Fruit fly (Drosophila melanogaster) whole organism, wandering third instar larva: Measurements from ENCODE around the gene CG17597.

ENCODE experiments used
- Abd-B ChIP-seq: fragments of >200 bp; optimal IDR thresholded peaks from 2 replicates; lab custom pipeline; 2017; ENCODE audit warnings: missing biosample characterization, missing genetic modification characterization
- CG32264 ChIP-seq: fragments of 200-800 bp; sonication (Bioruptor generic); optimal IDR thresholded peaks from 2 replicates; lab custom pipeline; 2016; ENCODE audit warnings: missing biosample characterization, missing genetic modification characterization
- CG9705 ChIP-seq: fragments of 200-800 bp; sonication (Bioruptor generic); optimal IDR thresholded peaks from 2 replicates; lab custom pipeline; 2018; ENCODE audit warnings: missing biosample characterization, mild to moderate bottlenecking, missing genetic modification characterization
- CrebA ChIP-seq: fragments of 200-800 bp; sonication (Bioruptor generic); optimal IDR thresholded peaks from 2 replicates; lab custom pipeline; 2016; ENCODE audit warnings: missing biosample characterization, mild to moderate bottlenecking, missing genetic modification characterization, borderline replicate concordance
- Dfd ChIP-seq: fragments of >200 bp; optimal IDR thresholded peaks from 2 replicates; lab custom pipeline; 2017; ENCODE audit warnings: missing biosample characterization, missing genetic modification characterization
- Dif ChIP-seq: fragments of 200-275, 200-300 bp; sonication (Bioruptor generic); optimal IDR thresholded peaks from 2 replicates; lab custom pipeline; 2018; ENCODE audit warnings: missing biosample characterization, missing genetic modification characterization; ENCODE audit not compliant: partially characterized antibody
- GATAd ChIP-seq: sonication (Bioruptor generic); optimal IDR thresholded peaks from 2 replicates; lab custom pipeline; 2016; ENCODE audit warnings: missing biosample characterization, missing genetic modification characterization
- HLH106 ChIP-seq: fragments of 200-800 bp; optimal IDR thresholded peaks from 3 replicates; lab custom pipeline; 2019; ENCODE audit warnings: missing biosample characterization, mild to moderate bottlenecking, missing genetic modification characterization, moderate library complexity
- Hnf4 ChIP-seq: fragments of 200-800 bp; sonication (Bioruptor generic); optimal IDR thresholded peaks from 2 replicates; lab custom pipeline; 2016; ENCODE audit warnings: missing biosample characterization, mild to moderate bottlenecking, missing genetic modification characterization
- Hr78 ChIP-seq: fragments of >200 bp; optimal IDR thresholded peaks from 2 replicates; lab custom pipeline; 2017; ENCODE audit warnings: missing biosample characterization, missing genetic modification characterization
- Hr83 ChIP-seq: fragments of 200-300 bp; sonication (Bioruptor generic); optimal IDR thresholded peaks from 2 replicates; lab custom pipeline; 2016; ENCODE audit warnings: missing biosample characterization, mild to moderate bottlenecking, missing genetic modification characterization, moderate library complexity; ENCODE audit not compliant: poor library complexity, severe bottlenecking
- Jra ChIP-seq: sonication (Bioruptor generic); optimal IDR thresholded peaks from 2 replicates; lab custom pipeline; 2016; ENCODE audit warnings: missing biosample characterization, missing genetic modification characterization
- Mio ChIP-seq: sonication (Bioruptor generic); optimal IDR thresholded peaks from 2 replicates; lab custom pipeline; 2016; ENCODE audit warnings: missing biosample characterization, missing genetic modification characterization
- Myc ChIP-seq: fragments of >200 bp; optimal IDR thresholded peaks from 2 replicates; lab custom pipeline; 2017
- N ChIP-seq: fragments of >200 bp; optimal IDR thresholded peaks from 2 replicates; lab custom pipeline; 2018; ENCODE audit warnings: missing biosample characterization, missing external identifiers, missing genetic modification characterization
- OdsH ChIP-seq: fragments of 200-800 bp; sonication (Bioruptor generic); optimal IDR thresholded peaks from 2 replicates; lab custom pipeline; 2016; ENCODE audit warnings: missing biosample characterization, mild to moderate bottlenecking, missing genetic modification characterization
- Rel ChIP-seq, 2 experiments: fragments of 200-800 bp; sonication (Bioruptor generic) in 1 of 2; optimal IDR thresholded peaks; 2 replicates in 1 of 2; 3 replicates in 1 of 2; lab custom pipeline; 2016 to 2019; ENCODE audit warnings: mild to moderate bottlenecking in 2 of 2, missing biosample characterization in 2 of 2, missing genetic modification characterization in 2 of 2, moderate library complexity in 1 of 2
- Sp1 ChIP-seq: fragments of 200-800 bp; sonication (Bioruptor generic); optimal IDR thresholded peaks from 3 replicates; lab custom pipeline; 2019; ENCODE audit warnings: missing biosample characterization, mild to moderate bottlenecking, missing genetic modification characterization, moderate library complexity
- Vsx2 ChIP-seq: fragments of 200-300, 225-300 bp; sonication (Bioruptor generic); optimal IDR thresholded peaks from 2 replicates; lab custom pipeline; 2018; ENCODE audit warnings: missing biosample characterization, missing genetic modification characterization; ENCODE audit not compliant: partially characterized antibody
- br ChIP-seq: fragments of 200-800 bp; sonication (Bioruptor generic); optimal IDR thresholded peaks from 2 replicates; lab custom pipeline; 2016; ENCODE audit warnings: missing biosample characterization, missing genetic modification characterization
- brk ChIP-seq: fragments of 200-800 bp; sonication (Bioruptor generic); optimal IDR thresholded peaks from 2 replicates; lab custom pipeline; 2016; ENCODE audit warnings: missing biosample characterization, mild to moderate bottlenecking, missing genetic modification characterization
- dl ChIP-seq, 2 experiments: fragments of 175-275, 200-275 bp in 1 of 2; fragments of 200-275 bp in 1 of 2; sonication (Bioruptor generic); optimal IDR thresholded peaks; lab custom pipeline; 2018; ENCODE audit warnings: mild to moderate bottlenecking in 2 of 2, missing biosample characterization in 2 of 2, missing genetic modification characterization in 2 of 2, moderate library complexity in 2 of 2; ENCODE audit not compliant: partially characterized antibody in 2 of 2, insufficient read depth in 1 of 2
- dmrt93B ChIP-seq: fragments of 200-800 bp; sonication (Bioruptor generic); optimal IDR thresholded peaks from 2 replicates; lab custom pipeline; 2018; ENCODE audit warnings: missing biosample characterization, mild to moderate bottlenecking, missing genetic modification characterization
- dsf ChIP-seq: sonication (Bioruptor generic); optimal IDR thresholded peaks from 2 replicates; lab custom pipeline; 2016; ENCODE audit warnings: missing biosample characterization, missing genetic modification characterization, borderline replicate concordance
- ey ChIP-seq: fragments of 200-800 bp; sonication (Bioruptor generic); optimal IDR thresholded peaks from 2 replicates; lab custom pipeline; 2016; ENCODE audit warnings: missing biosample characterization, missing genetic modification characterization
- foxo ChIP-seq, 2 experiments: fragments of 200-800 bp; sonication (Bioruptor generic); optimal IDR thresholded peaks; 2 replicates in 1 of 2; 3 replicates in 1 of 2; lab custom pipeline; 2016 to 2017; ENCODE audit warnings: missing biosample characterization in 2 of 2, missing genetic modification characterization in 2 of 2
- fru ChIP-seq: fragments of 200-800 bp; sonication (Bioruptor generic); optimal IDR thresholded peaks from 3 replicates; lab custom pipeline; 2016; ENCODE audit warnings: missing biosample characterization, mild to moderate bottlenecking, missing genetic modification characterization
- h ChIP-seq: fragments of 200-800 bp; sonication (Bioruptor generic); optimal IDR thresholded peaks from 3 replicates; lab custom pipeline; 2016; ENCODE audit warnings: missing biosample characterization, mild to moderate bottlenecking, missing genetic modification characterization
- jim ChIP-seq: fragments of 175-275, 200-325 bp; sonication (Bioruptor generic); optimal IDR thresholded peaks from 2 replicates; lab custom pipeline; 2016; ENCODE audit warnings: missing biosample characterization, mild to moderate bottlenecking, missing genetic modification characterization
- lola ChIP-seq: fragments of >200 bp; optimal IDR thresholded peaks from 2 replicates; lab custom pipeline; 2017; ENCODE audit warnings: missing biosample characterization, missing genetic modification characterization
- pan ChIP-seq: fragments of >200 bp; optimal IDR thresholded peaks from 2 replicates; lab custom pipeline; 2017
- psq ChIP-seq: fragments of 200-800 bp; sonication (Bioruptor generic); optimal IDR thresholded peaks from 3 replicates; lab custom pipeline; 2017; ENCODE audit warnings: missing biosample characterization, mild to moderate bottlenecking, missing genetic modification characterization, moderate library complexity
- rgr ChIP-seq: fragments of 200-800 bp; sonication (Bioruptor generic); optimal IDR thresholded peaks from 3 replicates; lab custom pipeline; 2016; ENCODE audit warnings: missing biosample characterization, mild to moderate bottlenecking, missing genetic modification characterization
- sage ChIP-seq: fragments of 200-800 bp; sonication (Bioruptor generic); optimal IDR thresholded peaks from 2 replicates; lab custom pipeline; 2016; ENCODE audit warnings: missing biosample characterization, mild to moderate bottlenecking, missing genetic modification characterization
- sv ChIP-seq: fragments of 200-800 bp; sonication (Bioruptor generic); optimal IDR thresholded peaks from 3 replicates; lab custom pipeline; 2016; ENCODE audit warnings: missing biosample characterization, missing genetic modification characterization
- tai ChIP-seq: sonication (Bioruptor generic); optimal IDR thresholded peaks from 2 replicates; lab custom pipeline; 2016; ENCODE audit warnings: missing biosample characterization, missing genetic modification characterization
- usp ChIP-seq: fragments of >200 bp; optimal IDR thresholded peaks from 2 replicates; lab custom pipeline; 2017; ENCODE audit warnings: missing biosample characterization, missing genetic modification characterization
- woc ChIP-seq: sonication (Bioruptor generic); optimal IDR thresholded peaks from 2 replicates; lab custom pipeline; 2016; ENCODE audit warnings: missing biosample characterization, mild to moderate bottlenecking, missing genetic modification characterization

Gene CG17597

DNA sequence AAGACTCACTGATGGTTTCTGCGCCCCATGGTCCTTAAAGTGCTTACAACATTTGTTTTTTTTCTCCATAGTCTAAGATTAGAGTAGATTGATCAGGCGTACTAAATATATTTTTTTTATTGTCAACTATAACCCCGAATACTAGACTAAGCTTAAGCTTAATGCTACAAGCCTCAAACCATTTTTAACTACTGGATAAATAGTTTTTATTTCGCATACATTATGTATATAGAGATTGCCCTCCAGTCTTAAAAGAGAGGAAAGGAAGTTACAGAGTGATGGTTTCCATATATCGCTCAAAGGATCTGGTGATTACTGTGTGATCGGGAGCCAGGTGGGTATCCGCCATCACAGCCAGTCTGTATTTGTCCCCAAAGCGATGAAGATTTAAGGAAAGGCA, 10.3 kb upstream of the CG17597 start, which contains the start of gene CG31752:
TSS of gene CG31752 (minus strand) at position 101 of the 400 bp plus-strand sequence.
- TF ChIP-seq pan (lab: Kevin White, UChicago) (no peak), Hr78 (GFP tag; lab: Kevin White, UChicago) (no peak), dmrt93B (GFP tag; lab: Kevin White, UChicago) (no peak), dl (GFP tag; optimal IDR thresholded peaks at IDR 0.05; lab: Kevin White, UChicago; ENCODE audit: insufficient read depth in 1 of 2, partially characterized antibody in 2 of 2) (no peak), ey (GFP tag; lab: Kevin White, UChicago) (no peak), rgr (no peak)

DNA sequence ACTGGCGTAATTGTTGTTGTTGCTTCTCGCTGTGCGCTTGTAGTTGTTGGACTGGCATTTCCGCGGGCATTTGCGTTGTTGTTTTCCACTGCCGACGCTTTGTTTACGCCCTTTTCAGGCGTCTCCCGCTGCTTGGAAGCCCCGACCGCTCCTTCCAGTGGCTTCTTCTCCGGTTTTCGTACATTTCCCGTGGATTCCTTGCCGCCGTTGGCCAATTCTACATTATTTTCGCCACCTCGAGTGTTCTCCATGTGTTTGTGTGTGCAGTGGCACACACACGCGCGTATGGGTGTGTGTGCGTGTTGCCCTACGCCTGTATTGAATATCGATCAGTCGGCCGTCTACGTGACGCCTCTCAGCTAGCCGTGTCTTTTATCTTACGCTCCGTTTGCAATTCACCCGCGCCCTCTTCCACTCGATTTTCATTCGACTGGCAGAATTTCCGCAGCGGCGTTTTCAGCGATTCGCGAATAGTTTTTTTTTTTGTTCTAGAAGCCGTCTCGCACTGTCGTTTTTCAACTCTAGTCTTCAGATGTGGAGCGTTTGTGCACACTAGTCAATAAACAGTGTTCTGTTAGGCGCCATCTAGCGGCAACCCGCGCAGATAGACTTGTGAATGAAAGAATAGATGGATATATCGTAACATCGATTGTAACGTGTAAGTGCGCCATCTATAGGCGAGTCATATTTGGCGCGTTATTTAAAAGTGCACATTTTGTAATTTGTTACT, 8.4 kb upstream of the CG17597 start, which contains the start of gene CG10600:
TSS of gene CG10600 (minus strand) at position 537 of the 730 bp plus-strand sequence.
- TF ChIP-seq Abd-B (GFP tag; lab: Kevin White, UChicago) (peak; percentile 51), dl (GFP tag; optimal IDR thresholded peaks at IDR 0.05; lab: Kevin White, UChicago; ENCODE audit: insufficient read depth in 1 of 2, partially characterized antibody in 2 of 2) (no peak), sage (GFP tag; lab: Kevin White, UChicago) (peak; percentile 72), rgr (peak; percentile 92), GATAd (GFP tag; lab: Kevin White, UChicago) (peak; percentile 61), h (GFP tag; lab: Kevin White, UChicago) (peak; percentile 91), N (GFP tag; lab: Kevin White, UChicago) (peak; percentile 74), OdsH (GFP tag; lab: Kevin White, UChicago) (peak; percentile 86), Hr83 (peak; percentile 97), tai (GFP tag; lab: Kevin White, UChicago) (no peak), lola (GFP tag; lab: Kevin White, UChicago) (no peak), brk (GFP tag; lab: Kevin White, UChicago) (no peak), Myc (lab: Kevin White, UChicago) (peak; percentile 88), CG32264 (GFP tag; lab: Kevin White, UChicago) (peak; percentile 60), psq (GFP tag; lab: Kevin White, UChicago) (peak; percentile 78), dsf (peak; percentile 84), sv (peak; percentile 74), Hnf4 (GFP tag; lab: Kevin White, UChicago) (peak; percentile 95), ey (GFP tag; lab: Kevin White, UChicago) (peak; percentile 83), jim (GFP tag; lab: Kevin White, UChicago) (peak; percentile 85), fru (peak; percentile 89), CrebA (GFP tag; lab: Kevin White, UChicago) (no peak), Dfd (no peak), Vsx2 (GFP tag; lab: Kevin White, UChicago) (no peak), Rel (GFP tag; optimal IDR thresholded peaks at IDR 0.05; lab: Kevin White, UChicago) (no peak), Rel (tag; optimal IDR thresholded peaks at IDR 0.05; lab: Kevin White, UChicago) (peak; percentile 50), Mio (GFP tag; lab: Kevin White, UChicago) (peak; percentile 52), dmrt93B (GFP tag; lab: Kevin White, UChicago) (peak; percentile 56), HLH106 (peak; percentile 71), pan (lab: Kevin White, UChicago) (no peak), Jra (GFP tag; lab: Kevin White, UChicago) (peak; percentile 92), foxo (GFP tag; optimal IDR thresholded peaks at IDR 0.05; lab: Kevin White, UChicago) (peak in 1 of 2 experiments; percentile 91), Sp1 (GFP tag; lab: Kevin White, UChicago) (peak; percentile 71), Dif (no peak), CG9705 (peak; percentile 69), usp (GFP tag; lab: Kevin White, UChicago) (no peak), woc (GFP tag; lab: Kevin White, UChicago) (no peak), br (GFP tag; lab: Kevin White, UChicago) (peak; percentile 91), Hr78 (GFP tag; lab: Kevin White, UChicago) (no peak)
- TF ChIP-seq, all 38 proteins: peak for 26
